Worm (Caenorhabditis elegans): ENCODE results near the gene attf-4.

Gene attf-4

DNA sequence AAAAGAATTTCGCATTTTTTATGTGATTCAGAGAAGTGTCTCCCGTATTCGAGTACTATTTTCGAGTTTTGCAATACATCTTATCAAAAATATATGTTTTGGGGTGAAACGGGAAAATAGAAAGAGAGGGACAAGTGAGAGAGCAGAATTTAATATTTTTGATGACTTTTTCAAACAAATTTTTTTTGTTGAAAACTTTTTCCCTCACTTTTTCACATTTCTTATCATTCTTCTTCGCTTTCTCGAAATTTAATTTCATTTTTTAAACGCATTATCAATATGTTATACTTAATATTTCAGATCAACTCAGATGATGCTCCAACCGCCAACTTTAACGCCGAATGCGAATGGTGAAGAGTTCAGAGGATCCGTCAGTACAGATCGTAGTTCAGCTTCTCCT lies at the start of gene attf-4:
TSS of gene attf-4 (plus strand) at position 301 of the 400 bp plus-strand sequence.
- TF ChIP-seq sox-4 (tag; optimal IDR thresholded peaks at IDR 0.05): no peak
- TF ChIP-seq ceh-2 (tag; optimal IDR thresholded peaks at IDR 0.05): no peak
- no peak for TF ChIP-seq madf-2 (tag; optimal IDR thresholded peaks at IDR 0.05)
- TF ChIP-seq mec-3 (tag; optimal IDR thresholded peaks at IDR 0.05; ENCODE audit: borderline replicate concordance): no peak

DNA sequence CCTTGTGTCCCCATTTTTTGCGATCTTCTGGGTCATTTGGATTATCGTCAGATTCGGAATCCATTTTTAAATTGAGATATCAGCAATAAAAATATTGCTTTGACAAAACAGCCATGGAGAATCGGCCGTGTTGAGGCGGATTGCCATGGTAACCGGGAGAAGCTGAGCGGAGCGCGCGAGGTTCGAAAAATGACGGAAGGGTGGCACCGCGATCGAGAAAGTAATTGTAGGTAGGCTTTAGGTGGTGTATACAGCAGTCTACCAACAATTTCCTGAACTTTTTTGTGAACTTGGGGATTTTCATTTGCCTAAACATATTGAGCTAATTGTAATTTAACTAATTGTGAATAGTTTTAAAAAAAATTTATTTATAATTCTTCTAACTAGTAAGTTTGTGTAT lies 41.0 kb upstream of the attf-4 start, which contains the start of gene ift-139:
TSS of gene ift-139 (minus strand) at position 101 of the 400 bp plus-strand sequence.
- TF ChIP-seq C38D4.7 (GFP tag; optimal IDR thresholded peaks at IDR 0.05) (no peak), unc-42 (tag; optimal IDR thresholded peaks at IDR 0.05) (no peak), tbx-2 (tag; optimal IDR thresholded peaks at IDR 0.05) (no peak)

DNA sequence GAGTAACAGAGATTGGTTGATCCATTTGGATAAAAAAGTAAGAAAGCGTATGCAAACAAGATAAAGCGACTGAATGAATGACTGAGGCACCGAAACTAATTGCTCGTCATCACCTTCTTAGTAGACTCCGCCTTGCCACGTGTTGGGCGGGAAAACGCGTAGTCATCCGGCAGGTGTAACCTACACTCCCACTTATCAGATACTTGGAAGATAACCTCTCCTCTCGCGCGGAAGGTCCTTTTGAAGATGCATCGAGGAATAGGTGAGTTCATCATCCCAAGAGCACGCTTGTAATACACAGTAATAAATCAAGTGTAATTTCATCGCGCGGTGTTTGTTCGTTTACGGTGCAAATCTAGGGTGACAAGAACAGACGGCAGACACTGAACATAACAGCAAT lies 33.5 kb upstream of the attf-4 start, which contains the start of gene tbx-11:
TSS of gene tbx-11 (minus strand) at position 101 of the 400 bp plus-strand sequence.
- TF ChIP-seq C08G9.2 (tag; optimal IDR thresholded peaks at IDR 0.05) (no peak), elt-2 (tag; optimal IDR thresholded peaks at IDR 0.05) (peak; percentile 57)

DNA sequence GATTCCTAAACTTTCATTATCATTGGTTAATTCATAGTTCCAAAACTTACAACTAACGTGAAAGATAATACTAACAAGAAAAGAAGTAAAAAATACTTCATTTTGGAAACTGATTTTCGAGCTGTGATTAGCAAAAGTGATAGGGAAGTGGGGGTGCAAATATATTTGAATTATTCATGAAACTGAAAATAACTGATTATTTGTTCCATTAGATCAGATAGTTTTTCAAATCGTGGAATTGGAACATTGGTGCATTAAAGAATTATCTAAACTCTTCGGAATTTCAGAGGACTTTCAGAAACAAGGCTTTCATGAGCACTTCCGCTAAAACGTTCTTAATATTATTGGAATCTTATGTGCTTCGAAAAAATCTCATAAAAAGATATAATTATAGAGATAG lies 24.7 kb upstream of the attf-4 start, which contains the start of gene F40H6.5:
TSS of gene F40H6.5 (minus strand) at position 101 of the 400 bp plus-strand sequence.
- TF ChIP-seq K09A11.1 (tag; optimal IDR thresholded peaks at IDR 0.05; ENCODE audit: insufficient read depth): no peak
- TF ChIP-seq mec-3 (tag; optimal IDR thresholded peaks at IDR 0.05; ENCODE audit: borderline replicate concordance): no peak
- TF ChIP-seq ceh-24 (tag; optimal IDR thresholded peaks at IDR 0.05): no peak
- no peak for TF ChIP-seq ahr-1 (tag; optimal IDR thresholded peaks at IDR 0.05)
- TF ChIP-seq hlh-8 (tag; optimal IDR thresholded peaks at IDR 0.05): no peak

DNA sequence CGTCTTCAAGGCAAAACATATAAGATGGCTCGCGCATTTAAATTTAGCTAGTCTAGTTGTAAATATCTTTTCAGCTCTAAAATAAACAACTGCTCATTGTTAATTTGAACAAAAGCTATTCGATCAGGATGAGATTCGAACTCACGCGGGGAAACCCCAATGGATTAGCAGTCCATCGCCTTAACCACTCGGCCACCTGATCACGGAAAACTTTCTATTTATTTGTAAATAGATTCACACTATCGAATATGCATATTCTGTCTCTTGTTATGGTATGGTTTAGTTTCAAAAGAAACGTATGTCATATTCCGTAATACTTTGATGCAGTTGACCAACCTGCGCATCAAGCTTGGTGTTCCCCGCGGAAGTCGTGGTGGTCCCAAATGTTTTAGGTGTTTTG lies 24.2 kb upstream of the attf-4 start:
- TF ChIP-seq K02D7.2 (tag; optimal IDR thresholded peaks at IDR 0.05) (no peak), unc-3 (GFP tag; conservative IDR thresholded peaks at IDR 0.05) (no peak), unc-3 (tag; optimal IDR thresholded peaks at IDR 0.05) (no peak), K09A11.1 (tag; optimal IDR thresholded peaks at IDR 0.05; ENCODE audit: insufficient read depth) (no peak), ahr-1 (tag; optimal IDR thresholded peaks at IDR 0.05) (no peak), Y22D7AL.16 (tag; optimal IDR thresholded peaks at IDR 0.05) (no peak), sox-2 (GFP tag; IDR thresholded peaks at IDR 0.05) (no peak), ceh-2 (tag; optimal IDR thresholded peaks at IDR 0.05) (no peak), ref-2 (tag; optimal IDR thresholded peaks at IDR 0.05) (no peak), elt-4 (tag; optimal IDR thresholded peaks at IDR 0.05) (no peak), fkh-6 (tag; optimal IDR thresholded peaks at IDR 0.05) (no peak), hlh-6 (tag; optimal IDR thresholded peaks at IDR 0.05) (no peak), tbx-2 (tag; optimal IDR thresholded peaks at IDR 0.05) (no peak), zip-5 (tag; optimal IDR thresholded peaks at IDR 0.05) (no peak), lim-6 (tag; optimal IDR thresholded peaks at IDR 0.05) (no peak), unc-86 (tag; optimal IDR thresholded peaks at IDR 0.05) (no peak), gmeb-2 (tag; optimal IDR thresholded peaks at IDR 0.05) (no peak)

DNA sequence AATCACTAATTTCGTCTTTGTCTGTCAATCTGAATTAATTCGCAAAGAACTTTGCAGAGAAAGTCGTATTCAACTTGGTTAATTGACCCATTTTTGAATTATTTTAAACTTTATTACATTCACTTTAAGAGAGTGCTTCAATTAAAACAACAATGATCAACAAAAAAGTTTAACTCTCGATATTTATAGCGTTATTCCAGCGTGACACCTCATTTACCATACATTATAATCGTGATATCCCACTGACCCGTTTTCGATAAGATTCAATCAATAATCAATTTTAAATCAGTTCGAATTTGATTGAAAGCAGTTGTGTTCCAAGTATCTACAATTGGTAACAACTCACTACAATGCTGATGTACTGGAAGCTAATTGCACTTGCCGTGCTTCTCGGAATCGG lies 23.6 kb upstream of the attf-4 start, which contains the start of gene clc-10:
TSS of gene clc-10 (plus strand) at position 301 of the 400 bp plus-strand sequence.
- TF ChIP-seq ceh-19 (GFP tag; optimal IDR thresholded peaks at IDR 0.05) (no peak), odd-2 (tag; optimal IDR thresholded peaks at IDR 0.05) (no peak), tbx-2 (tag; optimal IDR thresholded peaks at IDR 0.05) (no peak), ceh-24 (tag; optimal IDR thresholded peaks at IDR 0.05) (no peak), ref-2 (tag; optimal IDR thresholded peaks at IDR 0.05) (no peak), ceh-14 (tag; optimal IDR thresholded peaks at IDR 0.05) (no peak), ttx-3 (tag; optimal IDR thresholded peaks at IDR 0.05) (no peak), fkh-10 (GFP tag; optimal IDR thresholded peaks at IDR 0.05) (no peak), pat-9 (tag; optimal IDR thresholded peaks at IDR 0.05) (no peak), fkh-6 (tag; optimal IDR thresholded peaks at IDR 0.05) (no peak), gmeb-2 (tag; optimal IDR thresholded peaks at IDR 0.05) (no peak), unc-55 (GFP tag; optimal IDR thresholded peaks at IDR 0.05) (no peak), ceh-6 (GFP tag; optimal IDR thresholded peaks at IDR 0.05) (no peak), zip-5 (tag; optimal IDR thresholded peaks at IDR 0.05) (no peak), C08G9.2 (tag; optimal IDR thresholded peaks at IDR 0.05) (no peak), nhr-11 (tag; optimal IDR thresholded peaks at IDR 0.05) (no peak), ama-1 (optimal IDR thresholded peaks at IDR 0.05) (no peak), ceh-2 (tag; optimal IDR thresholded peaks at IDR 0.05) (no peak)
